Fruit fly (Drosophila melanogaster) whole organism, embryonic: ENCODE results near the gene mwh.

Experiments
- Asciz ChIP-seq: fragments of 200-800 bp; sonication (Bioruptor generic); optimal IDR thresholded peaks from 2 replicates; lab custom pipeline; 2017; ENCODE audit warnings: missing biosample characterization, mild to moderate bottlenecking, missing genetic modification characterization, missing genetic modification reagents
- B-H2 ChIP-seq: fragments of 200-800 bp; sonication (Bioruptor generic); optimal IDR thresholded peaks from 2 replicates; lab custom pipeline; 2018; ENCODE audit warnings: missing biosample characterization, mild to moderate bottlenecking, missing genetic modification characterization
- CG14710 ChIP-seq: fragments of 200-800 bp; sonication (Bioruptor generic); optimal IDR thresholded peaks from 3 replicates; lab custom pipeline; 2019; ENCODE audit warnings: missing biosample characterization, mild to moderate bottlenecking, missing genetic modification characterization, moderate library complexity
- CG15011 ChIP-seq: fragments of 200-800 bp; sonication (Bioruptor generic); optimal IDR thresholded peaks from 3 replicates; lab custom pipeline; 2018; ENCODE audit warnings: missing biosample characterization, mild to moderate bottlenecking, missing genetic modification characterization
- CG15073 ChIP-seq: fragments of 200-800 bp; sonication (Bioruptor generic); optimal IDR thresholded peaks from 2 replicates; lab custom pipeline; 2016; ENCODE audit warnings: missing biosample characterization, missing genetic modification characterization
- CG17802 ChIP-seq: fragments of 200-800 bp; sonication (Bioruptor generic); optimal IDR thresholded peaks from 2 replicates; lab custom pipeline; 2018; ENCODE audit warnings: missing biosample characterization, mild to moderate bottlenecking, missing genetic modification characterization, moderate library complexity
- CG1832 ChIP-seq: fragments of 200-800 bp; sonication (Bioruptor generic); optimal IDR thresholded peaks from 2 replicates; lab custom pipeline; 2017; ENCODE audit warnings: missing biosample characterization, mild to moderate bottlenecking, missing genetic modification characterization, inconsistent platforms
- CG18619 ChIP-seq: fragments of 200-800 bp; sonication (Bioruptor generic); optimal IDR thresholded peaks from 3 replicates; lab custom pipeline; 2017; ENCODE audit warnings: missing biosample characterization, mild to moderate bottlenecking, missing genetic modification characterization
- CG2202 ChIP-seq: fragments of 200-800 bp; sonication (Bioruptor generic); optimal IDR thresholded peaks from 2 replicates; lab custom pipeline; 2018; ENCODE audit warnings: missing biosample characterization, mild to moderate bottlenecking, missing genetic modification characterization
- CG32532 ChIP-seq: fragments of 200-800 bp; sonication (Bioruptor generic); IDR thresholded peaks from 2 replicates; pipeline ENCODE4 v1.3.6; 2022; ENCODE audit warnings: missing biosample characterization, missing genetic modification characterization
- CG32772 ChIP-seq: fragments of 200-800 bp; sonication (Bioruptor generic); IDR thresholded peaks from 2 replicates; pipeline ENCODE4 v1.3.6; 2022; ENCODE audit warnings: missing biosample characterization, missing genetic modification characterization
- CG4854 ChIP-seq: fragments of 200-800 bp; sonication (Bioruptor generic); optimal IDR thresholded peaks from 2 replicates; lab custom pipeline; 2016; ENCODE audit warnings: missing biosample characterization, missing genetic modification characterization, inconsistent platforms
- CG7372 ChIP-seq: fragments of 200-800 bp; sonication (Bioruptor generic); IDR thresholded peaks from 2 replicates; pipeline ENCODE4 v1.3.6; 2022; ENCODE audit warnings: missing biosample characterization, missing genetic modification characterization
- CG8089 ChIP-seq: fragments of 200-800 bp; sonication (Bioruptor generic); optimal IDR thresholded peaks from 3 replicates; lab custom pipeline; 2016; ENCODE audit warnings: missing biosample characterization, missing genetic modification characterization
- CG9437 ChIP-seq: fragments of 200-800 bp; sonication (Bioruptor generic); optimal IDR thresholded peaks from 2 replicates; lab custom pipeline; 2018; ENCODE audit warnings: missing biosample characterization, mild to moderate bottlenecking, missing genetic modification characterization
- CG9727 ChIP-seq: fragments of 200-800 bp; sonication (Bioruptor generic); optimal IDR thresholded peaks from 3 replicates; lab custom pipeline; 2017; ENCODE audit warnings: missing biosample characterization, mild to moderate bottlenecking, missing genetic modification characterization
- CoRest ChIP-seq: fragments of 200-800 bp; sonication (Bioruptor generic); optimal IDR thresholded peaks from 3 replicates; lab custom pipeline; 2018; ENCODE audit warnings: missing biosample characterization, mild to moderate bottlenecking, missing genetic modification characterization, moderate library complexity
- Dp ChIP-seq: fragments of 200-800 bp; sonication (Bioruptor generic); optimal IDR thresholded peaks from 2 replicates; lab custom pipeline; 2018; ENCODE audit warnings: missing biosample characterization, mild to moderate bottlenecking, missing genetic modification characterization, moderate library complexity
- Ets65A ChIP-seq: fragments of 200-800 bp; sonication (Bioruptor generic); peaks from one replicate; lab custom pipeline; 2016; ENCODE audit warnings: missing biosample characterization, missing genetic modification characterization
- Fer1 ChIP-seq: fragments of 200-800 bp; sonication (Bioruptor generic); optimal IDR thresholded peaks from 2 replicates; lab custom pipeline; 2017; ENCODE audit warnings: missing biosample characterization, mild to moderate bottlenecking, missing genetic modification characterization
- Fer2 ChIP-seq: fragments of 200-800 bp; sonication (Bioruptor generic); optimal IDR thresholded peaks from 2 replicates; lab custom pipeline; 2018; ENCODE audit warnings: missing biosample characterization, mild to moderate bottlenecking, missing genetic modification characterization, moderate library complexity
- HLH4C ChIP-seq: fragments of 200-800 bp; sonication (Bioruptor generic); IDR thresholded peaks from 3 replicates; pipeline ENCODE4 v1.3.6; 2022; ENCODE audit warnings: missing biosample characterization, missing genetic modification characterization; ENCODE audit not compliant: partially characterized antibody
- Hey ChIP-seq: fragments of 200-800 bp; sonication (Bioruptor generic); optimal IDR thresholded peaks from 3 replicates; lab custom pipeline; 2018; ENCODE audit warnings: missing biosample characterization, mild to moderate bottlenecking, missing genetic modification characterization
- Hr3 ChIP-seq: fragments of 200-800 bp; sonication (Bioruptor generic); optimal IDR thresholded peaks from 3 replicates; lab custom pipeline; 2016; ENCODE audit warnings: missing biosample characterization, missing genetic modification characterization
- NC2β ChIP-seq: fragments of 200-800 bp; sonication (Bioruptor generic); optimal IDR thresholded peaks from 2 replicates; lab custom pipeline; 2016; ENCODE audit warnings: missing biosample characterization, missing genetic modification characterization
- Poxn ChIP-seq: fragments of 200-800 bp; sonication (Bioruptor generic); IDR thresholded peaks from 2 replicates; pipeline ENCODE4 v1.3.6; 2022; ENCODE audit warnings: missing biosample characterization, missing genetic modification characterization
- Sry-δ ChIP-seq: fragments of 200-800 bp; sonication (Bioruptor generic); optimal IDR thresholded peaks from 2 replicates; lab custom pipeline; 2016; ENCODE audit warnings: missing biosample characterization, missing genetic modification characterization
- Tbp ChIP-seq: fragments of >200 bp; optimal IDR thresholded peaks from 2 replicates; lab custom pipeline; 2018; ENCODE audit warnings: missing biosample characterization, missing genetic modification characterization
- Usf ChIP-seq: fragments of 200-800 bp; sonication (Bioruptor generic); optimal IDR thresholded peaks from 2 replicates; lab custom pipeline; 2017; ENCODE audit warnings: missing genotype, missing biosample characterization, missing genetic modification characterization
- aop ChIP-seq: fragments of 200-800 bp; sonication (Bioruptor generic); IDR thresholded peaks from 2 replicates; pipeline ENCODE4 v1.3.6; 2022; ENCODE audit warnings: missing biosample characterization, missing genetic modification characterization
- ato ChIP-seq: fragments of 200-800 bp; sonication (Bioruptor generic); IDR thresholded peaks from 2 replicates; pipeline ENCODE4 v1.3.6; 2022; ENCODE audit warnings: missing biosample characterization, missing genetic modification characterization; ENCODE audit not compliant: partially characterized antibody
- croc ChIP-seq: fragments of 200-800 bp; sonication (Bioruptor generic); conservative IDR thresholded peaks from 3 replicates; pipeline ENCODE4 v1.3.6; 2022; ENCODE audit warnings: missing biosample characterization, missing genetic modification characterization
- crol ChIP-seq: fragments of 200-800 bp; sonication (Bioruptor generic); IDR thresholded peaks from 2 replicates; pipeline ENCODE4 v1.3.6; 2022; ENCODE audit warnings: missing biosample characterization, missing genetic modification characterization
- fd102C ChIP-seq: fragments of 200-800 bp; sonication (Bioruptor generic); optimal IDR thresholded peaks from 2 replicates; lab custom pipeline; 2018; ENCODE audit warnings: missing biosample characterization, mild to moderate bottlenecking, missing genetic modification characterization, moderate library complexity
- gce ChIP-seq: fragments of 200-800 bp; sonication (Bioruptor generic); IDR thresholded peaks from 3 replicates; pipeline ENCODE4 v1.3.6; 2022; ENCODE audit warnings: missing biosample characterization, missing genetic modification characterization
- gem ChIP-seq: fragments of 200-800 bp; sonication (Bioruptor generic); optimal IDR thresholded peaks from 2 replicates; lab custom pipeline; 2019; ENCODE audit warnings: missing biosample characterization, mild to moderate bottlenecking, missing genetic modification characterization, moderate library complexity
- gfzf ChIP-seq: fragments of 200-800 bp; sonication (Bioruptor generic); optimal IDR thresholded peaks from 2 replicates; lab custom pipeline; 2016; ENCODE audit warnings: missing biosample characterization, mild to moderate bottlenecking, missing genetic modification characterization, moderate library complexity
- gsb ChIP-seq: fragments of 200-800 bp; sonication (Bioruptor generic); IDR thresholded peaks from 2 replicates; pipeline ENCODE4 v1.3.6; 2022; ENCODE audit warnings: missing biosample characterization, missing genetic modification characterization
- jumu ChIP-seq: fragments of 200-800 bp; sonication (Bioruptor generic); optimal IDR thresholded peaks from 3 replicates; lab custom pipeline; 2016; ENCODE audit warnings: missing biosample characterization, missing genetic modification characterization
- p53 ChIP-seq: fragments of 200-800 bp; sonication (Bioruptor generic); optimal IDR thresholded peaks from 2 replicates; lab custom pipeline; 2016; ENCODE audit warnings: missing biosample characterization, missing genetic modification characterization
- repo ChIP-seq: fragments of 200-800 bp; sonication (Bioruptor generic); optimal IDR thresholded peaks from 2 replicates; lab custom pipeline; 2016; ENCODE audit warnings: missing biosample characterization, missing genetic modification characterization
- sima ChIP-seq: fragments of 200-800 bp; sonication (Bioruptor generic); optimal IDR thresholded peaks from 2 replicates; lab custom pipeline; 2016; ENCODE audit warnings: missing biosample characterization, missing genetic modification characterization
- tap ChIP-seq: fragments of 200-800 bp; optimal IDR thresholded peaks from 3 replicates; lab custom pipeline; 2019; ENCODE audit warnings: missing biosample characterization, mild to moderate bottlenecking, missing genetic modification characterization, moderate library complexity
- tgo ChIP-seq: fragments of 200-800 bp; sonication (Bioruptor generic); IDR thresholded peaks from 3 replicates; pipeline ENCODE4 v1.3.6; 2022; ENCODE audit warnings: missing biosample characterization, missing genetic modification characterization
- tin ChIP-seq: fragments of 200-800 bp; sonication (Bioruptor generic); optimal IDR thresholded peaks from 3 replicates; lab custom pipeline; 2016; ENCODE audit warnings: missing biosample characterization, missing genetic modification characterization
- zfh2 ChIP-seq: fragments of 200-800 bp; sonication (Bioruptor generic); optimal IDR thresholded peaks from 2 replicates; lab custom pipeline; 2016; ENCODE audit warnings: missing biosample characterization, missing genetic modification characterization

The mwh gene

DNA sequence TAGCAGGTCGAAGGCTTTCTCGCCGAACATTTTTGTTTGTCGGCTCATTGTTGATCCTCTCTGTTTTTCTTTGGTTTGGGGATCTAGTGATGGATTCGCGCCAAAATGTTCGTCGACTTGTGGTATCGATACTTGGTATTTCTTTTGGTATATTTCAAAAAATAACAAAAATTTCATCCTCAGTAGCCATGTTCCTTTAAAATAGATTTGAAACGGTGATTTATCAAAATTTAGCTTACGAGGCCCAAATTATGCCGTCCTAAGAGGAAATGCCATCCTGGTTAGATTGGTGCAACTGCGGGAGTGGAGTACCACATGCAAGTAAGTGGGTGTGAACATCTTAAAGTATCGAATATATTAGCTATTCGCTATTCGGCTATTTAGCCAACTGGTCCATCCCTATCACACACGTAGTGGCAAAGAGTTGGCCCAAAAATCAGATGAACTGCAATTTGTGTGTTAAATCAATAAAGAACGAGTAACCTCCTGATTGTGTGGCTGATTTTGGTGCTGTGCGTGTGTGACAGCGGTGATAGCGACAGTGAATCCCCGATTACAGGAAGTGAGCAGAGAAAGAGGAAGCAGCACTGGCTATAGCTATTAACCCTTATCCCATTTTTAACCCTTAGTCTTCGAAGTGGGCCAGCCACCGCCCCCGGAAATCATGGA lies 47.2 kb downstream of the mwh start, which contains the start of the genes Psf1 and Sac1 (continued):
- TF ChIP-seq Ets65A: peak; percentile 96
- TF ChIP-seq Poxn (GFP tag; lab: Robert Waterston, UW): no peak
- peak; percentile 72 for TF ChIP-seq HLH4C (GFP tag; lab: Robert Waterston, UW)
- no peak for TF ChIP-seq sima (GFP tag; lab: Kevin White, UChicago)
- no peak for TF ChIP-seq tap
- no peak for TF ChIP-seq gce
- TF ChIP-seq gem (tag; lab: Kevin White, UChicago): no peak
- TF ChIP-seq CG14710 (tag; lab: Kevin White, UChicago): peak; percentile 81
- TF ChIP-seq Hr3 (GFP tag; lab: Kevin White, UChicago): peak; percentile 21
- TF ChIP-seq CG2202 (tag; lab: Kevin White, UChicago): no peak
- TF ChIP-seq Hey (tag; lab: Kevin White, UChicago): no peak
- TF ChIP-seq CG15011 (GFP tag; lab: Kevin White, UChicago): no peak
- TF ChIP-seq CG9727 (GFP tag; lab: Kevin White, UChicago): peak; percentile 46
- no peak for TF ChIP-seq Fer2
- no peak for TF ChIP-seq Fer1 (GFP tag; lab: Kevin White, UChicago)
- no peak for TF ChIP-seq B-H2
- peak; percentile 17 for TF ChIP-seq p53 (GFP tag; lab: Kevin White, UChicago)
- TF ChIP-seq croc (GFP tag; lab: Robert Waterston, UW): no peak
- TF ChIP-seq CG7372 (GFP tag; lab: Robert Waterston, UW): no peak
- TF ChIP-seq CG1832 (GFP tag; lab: Kevin White, UChicago): no peak
- TF ChIP-seq CG4854: no peak
- TF ChIP-seq zfh2 (GFP tag; lab: Kevin White, UChicago): peak; percentile 67
- peak; percentile 98 for TF ChIP-seq Sry-δ
- TF ChIP-seq gsb (GFP tag; lab: Robert Waterston, UW): no peak
- peak; percentile 56 for TF ChIP-seq gfzf (GFP tag; lab: Kevin White, UChicago)
- peak; percentile 30 for TF ChIP-seq tin (GFP tag; lab: Kevin White, UChicago)
- no peak for TF ChIP-seq aop (GFP tag; lab: Robert Waterston, UW)
- no peak for TF ChIP-seq fd102C (GFP tag; lab: Kevin White, UChicago)
- TF ChIP-seq crol (GFP tag; lab: Robert Waterston, UW): no peak
- 0 out of 3 replicates have a peak, but pooled peaks have one; percentile 26 for TF ChIP-seq tgo (GFP tag; lab: Robert Waterston, UW)
- no peak for TF ChIP-seq Tbp (GFP tag; lab: Kevin White, UChicago)
- TF ChIP-seq CG8089 (GFP tag; lab: Kevin White, UChicago): peak; percentile 38
- peak; percentile 74 for TF ChIP-seq CG17802 (tag; lab: Kevin White, UChicago)
- TF ChIP-seq CG32772 (GFP tag; lab: Robert Waterston, UW): no peak
- no peak for TF ChIP-seq Dp (GFP tag; lab: Kevin White, UChicago)
- TF ChIP-seq CG15073 (GFP tag; lab: Kevin White, UChicago): no peak
- peak; percentile 27 for TF ChIP-seq repo
- peak; percentile 71 for TF ChIP-seq CoRest (tag; lab: Kevin White, UChicago)
- TF ChIP-seq CG9437 (GFP tag; lab: Kevin White, UChicago): peak; percentile 50
- TF ChIP-seq ato (GFP tag; lab: Robert Waterston, UW): peak; percentile 46; the same call in 1 of the 2 replicates
- TF ChIP-seq Usf (GFP tag; lab: Kevin White, UChicago): no peak
- peak; percentile 59 for TF ChIP-seq CG32532 (GFP tag; lab: Robert Waterston, UW)
- no peak for TF ChIP-seq CG18619 (GFP tag; lab: Kevin White, UChicago)
- no peak for TF ChIP-seq Asciz
- peak; percentile 38 for TF ChIP-seq NC2β (GFP tag; lab: Kevin White, UChicago)
- TF ChIP-seq jumu (GFP tag; lab: Kevin White, UChicago): peak; percentile 57
- TF ChIP-seq, all 482 proteins: peak for 218
